Fruit fly (Drosophila melanogaster): Measurements from ENCODE around the gene CG2082.

CG2082 gene

DNA sequence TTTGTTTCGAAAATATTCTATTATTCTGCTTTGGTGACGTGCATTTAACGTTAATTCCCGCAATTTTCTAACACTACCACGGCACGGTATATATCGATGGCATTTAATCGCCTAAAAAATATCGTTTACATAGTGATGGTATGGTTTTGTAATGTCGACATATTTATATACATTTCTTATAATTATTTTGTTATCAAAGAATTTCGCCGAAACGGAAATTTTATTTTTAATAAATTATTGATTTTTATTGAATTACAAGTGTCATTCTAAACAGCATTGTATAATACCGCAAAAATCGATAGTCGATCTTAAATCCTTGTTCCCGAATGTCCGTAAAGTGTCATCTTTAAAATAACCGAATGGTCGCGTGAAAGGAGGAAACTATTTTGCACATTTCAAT is 43.6 kb upstream of the CG2082 start, which contains the start of the genes Sec20 and dgrn (continued):
- TF ChIP-seq ap (GFP tag; IDR thresholded peaks at IDR 0.05) (no peak), Xbp1 (GFP tag; optimal IDR thresholded peaks at IDR 0.05) (peak; percentile 82), CG6683 (GFP tag; optimal IDR thresholded peaks at IDR 0.05) (no peak), dm (GFP tag; optimal IDR thresholded peaks at IDR 0.05) (peak; percentile 48), CG15601 (tag; optimal IDR thresholded peaks at IDR 0.05) (peak; percentile 68), CTCF (GFP tag; optimal IDR thresholded peaks at IDR 0.05) (no peak), Sox102F (GFP tag; optimal IDR thresholded peaks at IDR 0.05) (peak; percentile 68), CG6254 (GFP tag; optimal IDR thresholded peaks at IDR 0.05) (no peak), Trl (optimal IDR thresholded peaks at IDR 0.05) (no peak), Trl (GFP tag; optimal IDR thresholded peaks at IDR 0.05) (peak; percentile 14), pfk (GFP tag; optimal IDR thresholded peaks at IDR 0.05) (no peak), Lim3 (GFP tag; IDR thresholded peaks at IDR 0.05) (no peak), hkb (optimal IDR thresholded peaks at IDR 0.05) (no peak), hkb (GFP tag; IDR thresholded peaks at IDR 0.05) (peak; percentile 46; the same call in 1 of the 2 replicates), CG6654 (GFP tag; optimal IDR thresholded peaks at IDR 0.05) (no peak), CG8765 (GFP tag; IDR thresholded peaks at IDR 0.05) (no peak), sima (GFP tag; optimal IDR thresholded peaks at IDR 0.05) (no peak), CG30431 (GFP tag; optimal IDR thresholded peaks at IDR 0.05) (no peak), ash1 (GFP tag; optimal IDR thresholded peaks at IDR 0.05) (no peak), CG33557 (GFP tag; optimal IDR thresholded peaks at IDR 0.05) (no peak), stc (GFP tag; IDR thresholded peaks at IDR 0.05) (peak; percentile 43; the same call in 1 of the 2 replicates), Ets97D (GFP tag; optimal IDR thresholded peaks at IDR 0.05) (peak; percentile 67), CG1529 (GFP tag; optimal IDR thresholded peaks at IDR 0.05) (no peak), ATbp (GFP tag; optimal IDR thresholded peaks at IDR 0.05) (no peak), CG10431 (GFP tag; optimal IDR thresholded peaks at IDR 0.05) (no peak), CG32767 (GFP tag; IDR thresholded peaks at IDR 0.05) (peak; percentile 55; the same call in 1 of the 2 replicates), CG4854 (GFP tag; optimal IDR thresholded peaks at IDR 0.05) (peak; percentile 50), MTF-1 (GFP tag; optimal IDR thresholded peaks at IDR 0.05; ENCODE audit: borderline replicate concordance) (no peak), exex (tag; optimal IDR thresholded peaks at IDR 0.05) (peak; percentile 56), pita (GFP tag; optimal IDR thresholded peaks at IDR 0.05) (no peak), Usf (GFP tag; optimal IDR thresholded peaks at IDR 0.05) (no peak), kni (GFP tag; optimal IDR thresholded peaks at IDR 0.05) (no peak), NK7.1 (GFP tag; optimal IDR thresholded peaks at IDR 0.05) (no peak), B-H2 (GFP tag; optimal IDR thresholded peaks at IDR 0.05) (peak; percentile 81), pum (GFP tag; optimal IDR thresholded peaks at IDR 0.05) (peak; percentile 4), E2f1 (GFP tag; IDR thresholded peaks at IDR 0.05) (peak; percentile 42), usp (GFP tag; optimal IDR thresholded peaks at IDR 0.05) (no peak), CG8281 (tag; optimal IDR thresholded peaks at IDR 0.05) (no peak), CG3726 (GFP tag; IDR thresholded peaks at IDR 0.05) (no peak), Chrac-16 (GFP tag; optimal IDR thresholded peaks at IDR 0.05) (peak; percentile 66), Med (GFP tag) (peak; percentile 79), mld (GFP tag; IDR thresholded peaks at IDR 0.05; ENCODE audit: partially characterized antibody) (peak; percentile 92), MESR4 (GFP tag; optimal IDR thresholded peaks at IDR 0.05) (peak; percentile 38), CG9797 (GFP tag; optimal IDR thresholded peaks at IDR 0.05) (peak; percentile 29), da (GFP tag; optimal IDR thresholded peaks at IDR 0.05) (no peak), dimm (GFP tag; IDR thresholded peaks at IDR 0.05) (no peak), hbn (GFP tag; IDR thresholded peaks at IDR 0.05; ENCODE audit: partially characterized antibody) (peak; percentile 94), CG2712 (tag; optimal IDR thresholded peaks at IDR 0.05) (peak; percentile 88), Bdp1 (GFP tag; optimal IDR thresholded peaks at IDR 0.05) (no peak), vfl (GFP tag; optimal IDR thresholded peaks at IDR 0.05) (peak; percentile 57), Gug (GFP tag; IDR thresholded peaks at IDR 0.05) (peak; percentile 52; the same call in 2 of the 4 replicates), yki (optimal IDR thresholded peaks at IDR 0.05) (no peak), trh (GFP tag; optimal IDR thresholded peaks at IDR 0.05) (no peak)

Data from whole organism, embryonic.